Worm (Caenorhabditis elegans) whole organism, young adult: Measurements from ENCODE around the gene ppm-1.G.

Experiments
- B0261.1 ChIP-seq: sonication (generic microtip); optimal IDR thresholded peaks from 2 replicates; lab custom pipeline; 2016; ENCODE audit warnings: mild to moderate bottlenecking, missing genetic modification characterization, moderate library complexity, missing compliant biosample characterization
- attf-6 ChIP-seq: fragments of 200-800 bp; sonication (Bioruptor generic); IDR thresholded peaks from 2 replicates; pipeline ENCODE4 v1.3.6; 2022; ENCODE audit warnings: missing genetic modification reagents, missing genetic modification characterization, missing compliant biosample characterization
- lin-54 ChIP-seq: fragments of 200-800 bp; sonication (Bioruptor generic); optimal IDR thresholded peaks from 2 replicates; lab custom pipeline; 2018; ENCODE audit warnings: mild to moderate bottlenecking, missing genetic modification characterization, missing compliant biosample characterization
- mes-4 ChIP-seq: sonication (generic microtip); optimal IDR thresholded peaks from 2 replicates; lab custom pipeline; 2016; ENCODE audit warnings: missing genotype, missing genetic modification characterization, missing compliant biosample characterization

DNA sequence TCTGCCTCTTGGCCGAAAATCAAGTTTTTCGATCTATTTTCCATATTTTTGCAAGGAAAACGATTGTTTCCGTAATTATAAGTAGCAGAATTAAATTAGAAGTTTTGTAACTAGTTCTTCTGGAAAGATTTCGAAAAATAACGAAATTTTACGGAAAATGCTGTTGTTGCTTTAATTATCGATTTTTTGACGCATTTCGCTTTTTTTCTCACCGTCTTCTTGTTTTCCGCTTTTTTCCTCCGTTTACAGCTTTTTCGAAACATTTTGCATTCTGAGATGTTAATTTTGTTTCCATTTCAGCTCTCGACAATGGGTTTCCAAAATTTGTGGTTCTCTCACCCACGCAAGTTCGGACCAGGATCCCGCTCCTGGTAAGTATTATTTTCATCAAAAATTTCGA lies 10.5 kb downstream of the ppm-1.G start, which contains the start of gene rps-29:
- TF ChIP-seq B0261.1 (tag; lab: Kevin White, UChicago) = no peak
- no peak for TF ChIP-seq attf-6 (GFP tag; lab: Robert Waterston, UW)
- no peak for TF ChIP-seq mes-4 (tag; lab: Kevin White, UChicago)
- no peak for TF ChIP-seq lin-54
